Fruit fly (Drosophila melanogaster) whole organism, pupa: ENCODE results near the gene CHMP2B.

ENCODE experiments used
- EcR ChIP-seq: fragments of 200-800 bp; sonication (Bioruptor generic); optimal IDR thresholded peaks from 3 replicates; lab custom pipeline; 2019; ENCODE audit warnings: missing biosample characterization, missing genetic modification characterization, mild to moderate bottlenecking, moderate library complexity, missing genetic modification reagents
- rn ChIP-seq: fragments of 200-800 bp; sonication (Bioruptor generic); IDR thresholded peaks from 2 replicates; pipeline ENCODE4 v1.3.6; 2022; ENCODE audit warnings: missing biosample characterization, missing genetic modification characterization

DNA sequence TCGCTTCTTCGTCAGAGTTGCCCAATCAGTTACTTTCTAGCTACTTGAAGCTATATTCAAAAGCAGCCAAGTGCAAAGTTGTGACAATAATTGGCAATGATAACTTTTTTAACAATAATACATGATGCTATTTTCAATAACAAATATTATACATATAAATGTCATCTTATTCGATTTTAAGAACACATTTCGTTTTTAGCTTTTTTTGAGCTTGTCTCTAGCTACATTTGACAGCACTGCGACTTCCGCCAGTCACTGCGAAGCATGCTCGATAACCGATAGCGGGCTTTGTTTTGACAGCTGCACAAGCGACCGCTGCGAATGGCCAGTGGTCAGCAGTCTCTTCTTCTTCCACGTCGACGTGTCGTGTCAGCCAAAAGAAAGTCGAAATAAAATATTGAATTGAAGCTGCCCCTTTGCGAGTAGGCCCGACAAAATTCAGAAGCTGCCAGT is 13.0 kb downstream of the CHMP2B start, which contains the start of the genes Gen and Srp54k:
- no peak for TF ChIP-seq EcR (GFP tag; lab: Kevin White, UChicago)
- no peak for TF ChIP-seq rn (GFP tag; lab: Robert Waterston, UW)
